Worm (Caenorhabditis elegans) whole organism, late embryonic: ENCODE measurements around the gene F20A1.8.

Source experiments
- K02D7.2 ChIP-seq: sonication (generic microtip); optimal IDR thresholded peaks from 2 replicates; lab custom pipeline; 2017; ENCODE audit warnings: mild to moderate bottlenecking, missing genetic modification characterization, missing compliant biosample characterization
- T23F11.4 ChIP-seq: fragments of 200-800 bp; sonication (Bioruptor generic); optimal IDR thresholded peaks from 2 replicates; lab custom pipeline; 2018; ENCODE audit warnings: mild to moderate bottlenecking, missing genetic modification characterization, missing compliant biosample characterization
- ama-1 ChIP-seq: fragments of 150-350 bp; optimal IDR thresholded peaks from 2 replicates; lab custom pipeline; 2014
- ceh-45 ChIP-seq: fragments of 200-800 bp; sonication (Bioruptor generic); IDR thresholded peaks from 2 replicates; pipeline ENCODE4 v1.3.6; 2022; ENCODE audit warnings: missing genetic modification reagents, missing genetic modification characterization, missing compliant biosample characterization
- eyg-1 ChIP-seq: sonication (generic microtip); optimal IDR thresholded peaks from 2 replicates; lab custom pipeline; 2016; ENCODE audit warnings: missing genotype, missing genetic modification characterization, missing compliant biosample characterization
- hlh-30 ChIP-seq: sonication (generic microtip); optimal IDR thresholded peaks from 2 replicates; lab custom pipeline; 2017; ENCODE audit warnings: antibody characterized with exemption, missing genetic modification characterization, missing compliant biosample characterization; ENCODE audit not compliant: insufficient read depth
- mec-3 ChIP-seq: sonication (generic microtip); optimal IDR thresholded peaks from 2 replicates; lab custom pipeline; 2016; ENCODE audit warnings: borderline replicate concordance, missing genetic modification characterization, missing compliant biosample characterization
- pha-4 ChIP-seq: fragments of 150-350 bp; optimal IDR thresholded peaks from 2 replicates; lab custom pipeline; 2018; ENCODE audit warnings: missing biosample characterization, missing genetic modification reagents, missing genetic modification characterization
- pqm-1 ChIP-seq: sonication (generic microtip); optimal IDR thresholded peaks from 2 replicates; lab custom pipeline; 2016; ENCODE audit warnings: missing genetic modification characterization, missing compliant biosample characterization
- sox-4 ChIP-seq: sonication (generic microtip); optimal IDR thresholded peaks from 2 replicates; lab custom pipeline; 2017; ENCODE audit warnings: mild to moderate bottlenecking, missing genetic modification characterization, inconsistent platforms, missing compliant biosample characterization
- unc-3 ChIP-seq, 2 experiments: fragments of 200-800 bp in 1 of 2; sonication (Bioruptor generic) in 1 of 2; sonication (generic microtip) in 1 of 2; conservative IDR thresholded peaks in 1 of 2; optimal IDR thresholded peaks in 1 of 2; 2 replicates each; pipeline versions ENCODE4 v1.3.6 to Lab custom; 2016 to 2022; ENCODE audit warnings: missing compliant biosample characterization in 2 of 2, missing genetic modification characterization in 2 of 2, missing genetic modification reagents in 1 of 2
- unc-55 ChIP-seq: sonication (generic microtip); optimal IDR thresholded peaks from 2 replicates; lab custom pipeline; 2017; ENCODE audit warnings: missing biosample characterization, missing genetic modification reagents, missing genetic modification characterization
- unc-86 ChIP-seq: sonication (generic microtip); optimal IDR thresholded peaks from 2 replicates; lab custom pipeline; 2016; ENCODE audit warnings: missing genetic modification characterization, missing compliant biosample characterization
- zip-5 ChIP-seq: sonication (generic microtip); optimal IDR thresholded peaks from 2 replicates; lab custom pipeline; 2016; ENCODE audit warnings: missing genetic modification characterization, missing compliant biosample characterization

ce11 chrV:7027055-7027454 lies 20.4 kb downstream of the F20A1.8 start, which contains the start of gene F20A1.6:
- TF ChIP-seq zip-5 (no peak), unc-3 (GFP tag; conservative IDR thresholded peaks at IDR 0.05; lab: Robert Waterston, UW) (no peak), unc-3 (tag; optimal IDR thresholded peaks at IDR 0.05; lab: Kevin White, UChicago) (no peak), mec-3 (tag; lab: Kevin White, UChicago) (no peak), ceh-45 (GFP tag; lab: Robert Waterston, UW) (no peak), pqm-1 (tag; lab: Kevin White, UChicago) (no peak), eyg-1 (tag; lab: Kevin White, UChicago) (no peak), unc-55 (GFP tag; lab: Kevin White, UChicago) (no peak), hlh-30 (tag; lab: Kevin White, UChicago) (no peak), sox-4 (tag; lab: Kevin White, UChicago) (no peak), ama-1 (lab: Kevin White, UChicago) (no peak), T23F11.4 (no peak), K02D7.2 (tag; lab: Kevin White, UChicago) (no peak), unc-86 (tag; lab: Kevin White, UChicago) (no peak), pha-4 (no peak)
